Fruit fly (Drosophila melanogaster) whole organism, embryonic: ENCODE measurements around the gene Reepl1.

Experiments
- Bdp1 ChIP-seq: fragments of 200-800 bp; sonication (Bioruptor generic); optimal IDR thresholded peaks from 3 replicates; lab custom pipeline; 2016; ENCODE audit warnings: missing biosample characterization, missing genetic modification characterization
- CG2199 ChIP-seq: fragments of 200-800 bp; sonication (Bioruptor generic); IDR thresholded peaks from 3 replicates; pipeline ENCODE4 v1.3.6; 2022; ENCODE audit warnings: missing biosample characterization, missing genetic modification characterization
- CG7271 ChIP-seq: fragments of 200-800 bp; sonication (Bioruptor generic); optimal IDR thresholded peaks from 2 replicates; lab custom pipeline; 2018; ENCODE audit warnings: missing biosample characterization, mild to moderate bottlenecking, missing genetic modification characterization, moderate library complexity
- CG8478 ChIP-seq: fragments of >200 bp; optimal IDR thresholded peaks from 2 replicates; lab custom pipeline; 2018
- Dfd ChIP-seq, 2 experiments: fragments of >200 bp; optimal IDR thresholded peaks; 2 replicates each; lab custom pipeline; 2017; ENCODE audit warnings: missing biosample characterization in 2 of 2, missing genetic modification characterization in 2 of 2
- Rfx ChIP-seq: fragments of 200-800 bp; sonication (Bioruptor generic); IDR thresholded peaks from 2 replicates; pipeline ENCODE4 v1.3.6; 2022; ENCODE audit warnings: missing biosample characterization, missing genetic modification characterization

DNA sequence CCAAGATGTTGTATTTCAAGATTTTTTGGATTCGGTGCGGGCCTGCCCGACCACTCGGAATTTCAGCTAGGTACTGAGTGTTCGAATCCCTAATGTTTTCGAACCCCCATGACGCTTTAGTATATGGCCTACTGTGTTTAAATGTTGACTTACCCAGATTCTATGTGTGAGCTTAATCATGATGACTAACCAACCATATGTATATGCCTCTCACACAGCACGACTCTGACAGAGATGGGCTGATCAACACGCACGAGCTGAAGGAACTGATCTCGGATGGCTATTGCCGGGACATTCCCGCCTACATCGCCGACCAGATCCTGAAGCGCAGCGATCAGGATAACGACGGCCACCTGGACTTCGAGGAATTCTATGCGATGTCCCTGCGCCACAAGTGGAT, 31.6 kb downstream of the Reepl1 start, which contains the start of gene CG2533:
- TF ChIP-seq CG7271 (tag; lab: Kevin White, UChicago) (no peak), CG2199 (GFP tag; lab: Robert Waterston, UW) (no peak), CG8478 (lab: Kevin White, UChicago) (no peak), Rfx (GFP tag; lab: Robert Waterston, UW) (no peak), Dfd (GFP tag; optimal IDR thresholded peaks at IDR 0.05; lab: Kevin White, UChicago) (no peak), Bdp1 (GFP tag; lab: Kevin White, UChicago) (no peak)
